Worm (Caenorhabditis elegans) whole organism, L3 larva: ENCODE results near the gene K08H2.7.

Source experiments
- ama-1 ChIP-seq: fragments of 150-350 bp; optimal IDR thresholded peaks from 2 replicates; lab custom pipeline; 2018
- elt-1 ChIP-seq: fragments of 150-350 bp; optimal IDR thresholded peaks from 2 replicates; lab custom pipeline; 2014; ENCODE audit warnings: missing biosample characterization, missing genetic modification characterization
- elt-3 ChIP-seq, 3 experiments: fragments of 150-350 bp in 1 of 3; sonication (generic microtip) in 2 of 3; optimal IDR thresholded peaks; 2 replicates in 2 of 3; 4 replicates in 1 of 3; lab custom pipeline; 2014 to 2017; ENCODE audit warnings: missing biosample characterization in 3 of 3, missing genetic modification characterization in 3 of 3
- fkh-10 ChIP-seq: sonication (generic microtip); optimal IDR thresholded peaks from 2 replicates; lab custom pipeline; 2017; ENCODE audit warnings: missing biosample characterization, missing genetic modification reagents, missing genetic modification characterization
- fos-1 ChIP-seq: fragments of 150-350 bp; optimal IDR thresholded peaks from 2 replicates; lab custom pipeline; 2014; ENCODE audit warnings: missing biosample characterization, missing genetic modification characterization
- hmg-11 ChIP-seq: sonication (generic microtip); optimal IDR thresholded peaks from 2 replicates; lab custom pipeline; 2016; ENCODE audit warnings: missing genetic modification characterization, missing compliant biosample characterization
- lin-15B ChIP-seq: fragments of 150-350 bp; optimal IDR thresholded peaks from 2 replicates; lab custom pipeline; 2014; ENCODE audit warnings: missing biosample characterization, missing genetic modification characterization
- nfya-1 ChIP-seq: sonication (generic microtip); optimal IDR thresholded peaks from 2 replicates; lab custom pipeline; 2017; ENCODE audit warnings: missing genetic modification characterization, mild to moderate bottlenecking, missing compliant biosample characterization, antibody characterized with exemption, moderate library complexity; ENCODE audit not compliant: insufficient read depth
- nhr-11 ChIP-seq: fragments of 150-350 bp; optimal IDR thresholded peaks from 2 replicates; lab custom pipeline; 2014; ENCODE audit warnings: missing biosample characterization, missing genetic modification characterization
- nhr-237 ChIP-seq: fragments of 150-350 bp; optimal IDR thresholded peaks from 2 replicates; lab custom pipeline; 2014; ENCODE audit warnings: missing biosample characterization, missing genetic modification characterization
- pha-4 ChIP-seq: fragments of 150-350 bp; optimal IDR thresholded peaks from 2 replicates; lab custom pipeline; 2014; ENCODE audit warnings: missing biosample characterization, missing genetic modification reagents, missing genetic modification characterization
- pqm-1 ChIP-seq: fragments of 150-350 bp; optimal IDR thresholded peaks from 2 replicates; lab custom pipeline; 2017; ENCODE audit warnings: missing biosample characterization, missing genetic modification characterization, inconsistent platforms

ce11 chrX:13283462-13283861 is 35.2 kb upstream of the K08H2.7 start:
- no peak for TF ChIP-seq ama-1 (lab: Kevin White, UChicago)
- TF ChIP-seq elt-1, result no peak
- no peak for TF ChIP-seq lin-15B (tag; lab: Kevin White, UChicago)
- TF ChIP-seq nhr-237, result no peak
- no peak for TF ChIP-seq pha-4 (tag; lab: Kevin White, UChicago)
- TF ChIP-seq elt-3 (tag; optimal IDR thresholded peaks at IDR 0.05; lab: Kevin White, UChicago), result no peak
- TF ChIP-seq nfya-1, result no peak
- TF ChIP-seq fkh-10 (GFP tag; lab: Kevin White, UChicago), result no peak
- no peak for TF ChIP-seq nhr-11 (tag; lab: Kevin White, UChicago)
- no peak for TF ChIP-seq hmg-11 (tag; lab: Kevin White, UChicago)
- TF ChIP-seq fos-1 (tag; lab: Kevin White, UChicago), result no peak
- no peak for TF ChIP-seq pqm-1
